Fruit fly (Drosophila melanogaster): ENCODE data around the gene Dbct.

DNA sequence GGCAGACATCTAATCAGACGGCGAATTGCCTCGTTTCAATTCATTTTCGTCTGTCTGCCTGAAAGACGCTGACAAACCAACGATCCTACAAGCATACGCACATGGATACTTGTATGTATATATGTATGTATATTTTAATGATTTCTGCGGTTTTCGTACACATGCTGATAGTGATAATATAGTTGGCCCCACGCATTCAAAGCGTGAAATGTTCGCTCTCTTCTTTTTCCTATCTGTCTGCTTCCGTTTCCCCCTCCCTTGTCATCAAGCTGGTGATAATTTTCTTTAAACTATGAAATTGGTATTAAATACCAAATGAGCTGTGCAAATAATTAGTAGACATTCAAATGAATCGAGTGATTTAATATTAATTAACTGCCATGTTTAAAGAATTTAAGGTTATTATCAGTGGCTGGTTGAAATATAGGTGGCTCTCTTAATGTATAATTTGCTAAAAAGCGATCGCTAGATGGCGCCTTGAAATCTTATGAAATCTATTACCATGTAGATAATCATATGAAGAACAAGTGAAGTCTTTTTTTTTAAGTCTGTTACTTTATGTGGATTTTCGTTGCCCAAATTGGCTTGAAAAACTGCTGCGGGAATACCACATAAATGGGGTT lies 5.0 kb upstream of the Dbct start, which contains the start of gene CG33177:
- TF ChIP-seq psq (optimal IDR thresholded peaks at IDR 0.05) (no peak), CG8478 (optimal IDR thresholded peaks at IDR 0.05) (no peak), usp (GFP tag; optimal IDR thresholded peaks at IDR 0.05) (no peak), Dll (optimal IDR thresholded peaks at IDR 0.05) (no peak), EcR (GFP tag; optimal IDR thresholded peaks at IDR 0.05) (no peak)
